Fruit fly (Drosophila melanogaster) whole organism, embryonic: Measurements from ENCODE around the gene CG3123.

ENCODE experiments used
- ATbp ChIP-seq: fragments of 200-800 bp; sonication (Bioruptor generic); optimal IDR thresholded peaks from 2 replicates; lab custom pipeline; 2017; ENCODE audit warnings: missing biosample characterization, mild to moderate bottlenecking, missing genetic modification characterization, missing genetic modification reagents
- Ada2b ChIP-seq: fragments of 200-800 bp; sonication (Bioruptor generic); IDR thresholded peaks from 2 replicates; pipeline ENCODE4 v1.3.6; 2022; ENCODE audit warnings: missing biosample characterization, missing genetic modification characterization
- CG10147 ChIP-seq: fragments of 200-800 bp; sonication (Bioruptor generic); optimal IDR thresholded peaks from 2 replicates; lab custom pipeline; 2019; ENCODE audit warnings: missing biosample characterization, mild to moderate bottlenecking, missing genetic modification characterization, moderate library complexity
- CG10431 ChIP-seq: fragments of 200-800 bp; sonication (Bioruptor generic); optimal IDR thresholded peaks from 3 replicates; lab custom pipeline; 2018; ENCODE audit warnings: missing biosample characterization, mild to moderate bottlenecking, missing genetic modification characterization
- CG11504 ChIP-seq: fragments of 200-800 bp; sonication (Bioruptor generic); optimal IDR thresholded peaks from 3 replicates; lab custom pipeline; 2019; ENCODE audit warnings: missing biosample characterization, mild to moderate bottlenecking, missing genetic modification characterization, moderate library complexity
- CG11695 ChIP-seq: fragments of 200-800 bp; sonication (Bioruptor generic); IDR thresholded peaks from 3 replicates; pipeline ENCODE4 v1.3.6; 2022; ENCODE audit warnings: missing biosample characterization, missing genetic modification characterization
- CG12155 ChIP-seq: fragments of 200-800 bp; sonication (Bioruptor generic); optimal IDR thresholded peaks from 3 replicates; lab custom pipeline; 2016; ENCODE audit warnings: missing biosample characterization, missing genetic modification characterization
- CG13894 ChIP-seq: fragments of 200-800 bp; sonication (Bioruptor generic); optimal IDR thresholded peaks from 3 replicates; lab custom pipeline; 2018; ENCODE audit warnings: missing biosample characterization, mild to moderate bottlenecking, missing genetic modification characterization, moderate library complexity
- CG1792 ChIP-seq: fragments of 200-800 bp; sonication (Bioruptor generic); optimal IDR thresholded peaks from 2 replicates; lab custom pipeline; 2016; ENCODE audit warnings: missing biosample characterization, missing genetic modification characterization
- CG2120 ChIP-seq: fragments of 200-800 bp; sonication (Bioruptor generic); optimal IDR thresholded peaks from 3 replicates; lab custom pipeline; 2016; ENCODE audit warnings: missing biosample characterization, missing genetic modification characterization
- CG2202 ChIP-seq: fragments of 200-800 bp; sonication (Bioruptor generic); optimal IDR thresholded peaks from 2 replicates; lab custom pipeline; 2018; ENCODE audit warnings: missing biosample characterization, mild to moderate bottlenecking, missing genetic modification characterization
- CG3163 ChIP-seq: fragments of 200-800 bp; sonication (Bioruptor generic); optimal IDR thresholded peaks from 3 replicates; lab custom pipeline; 2016; ENCODE audit warnings: missing biosample characterization, missing genetic modification characterization
- CG34224 ChIP-seq: fragments of 200-800 bp; sonication (Bioruptor generic); IDR thresholded peaks from 3 replicates; pipeline ENCODE4 v1.3.6; 2022; ENCODE audit warnings: missing biosample characterization, missing genetic modification characterization; ENCODE audit not compliant: partially characterized antibody
- CG34422 ChIP-seq: fragments of 200-800 bp; sonication (Bioruptor generic); IDR thresholded peaks from 3 replicates; pipeline ENCODE4 v1.3.6; 2022; ENCODE audit warnings: missing biosample characterization, missing genetic modification characterization
- CG42726 ChIP-seq: fragments of 200-800 bp; sonication (Bioruptor generic); IDR thresholded peaks from 2 replicates; pipeline ENCODE4 v1.3.6; 2022; ENCODE audit warnings: missing biosample characterization, missing genetic modification characterization; ENCODE audit not compliant: partially characterized antibody
- CG4404 ChIP-seq: fragments of 200-800 bp; sonication (Bioruptor generic); IDR thresholded peaks from 2 replicates; pipeline ENCODE4 v1.3.6; 2022; ENCODE audit warnings: missing biosample characterization, missing genetic modification characterization
- CG4707 ChIP-seq: fragments of 200-800 bp; sonication (Bioruptor generic); optimal IDR thresholded peaks from 2 replicates; lab custom pipeline; 2018; ENCODE audit warnings: missing biosample characterization, mild to moderate bottlenecking, missing genetic modification characterization, moderate library complexity
- CG4854 ChIP-seq: fragments of 200-800 bp; sonication (Bioruptor generic); optimal IDR thresholded peaks from 2 replicates; lab custom pipeline; 2016; ENCODE audit warnings: missing biosample characterization, missing genetic modification characterization, inconsistent platforms
- CG6813 ChIP-seq: fragments of 200-800 bp; sonication (Bioruptor generic); optimal IDR thresholded peaks from 2 replicates; lab custom pipeline; 2017; ENCODE audit warnings: missing biosample characterization, missing genetic modification characterization, mild to moderate bottlenecking, moderate library complexity, missing genetic modification reagents
- CG6854 ChIP-seq: fragments of 200-800 bp; sonication (Bioruptor generic); optimal IDR thresholded peaks from 3 replicates; lab custom pipeline; 2017; ENCODE audit warnings: missing biosample characterization, mild to moderate bottlenecking, missing genetic modification characterization
- CG7963 ChIP-seq: fragments of 200-800 bp; sonication (Bioruptor generic); IDR thresholded peaks from 3 replicates; pipeline ENCODE4 v1.3.6; 2022; ENCODE audit warnings: missing biosample characterization, missing genetic modification characterization; ENCODE audit not compliant: partially characterized antibody
- CG8281 ChIP-seq: fragments of 200-800 bp; sonication (Bioruptor generic); optimal IDR thresholded peaks from 2 replicates; lab custom pipeline; 2018; ENCODE audit warnings: missing biosample characterization, mild to moderate bottlenecking, missing genetic modification characterization, moderate library complexity
- Dek ChIP-seq: fragments of 200-800 bp; sonication (Bioruptor generic); optimal IDR thresholded peaks from 3 replicates; lab custom pipeline; 2019; ENCODE audit warnings: missing biosample characterization, mild to moderate bottlenecking, missing genetic modification characterization, moderate library complexity
- Dll ChIP-seq: fragments of 200-800 bp; sonication (Bioruptor generic); IDR thresholded peaks from 4 replicates; pipeline ENCODE4 v1.3.6; 2022; ENCODE audit warnings: missing biosample characterization, missing genetic modification characterization; ENCODE audit not compliant: partially characterized antibody
- Ets65A ChIP-seq: fragments of 200-800 bp; sonication (Bioruptor generic); peaks from one replicate; lab custom pipeline; 2016; ENCODE audit warnings: missing biosample characterization, missing genetic modification characterization
- Lhr ChIP-seq: fragments of 200-800 bp; sonication (Bioruptor generic); optimal IDR thresholded peaks from 3 replicates; lab custom pipeline; 2017; ENCODE audit warnings: mild to moderate bottlenecking, missing biosample characterization, missing genetic modification reagents, missing genetic modification characterization
- MTF-1 ChIP-seq: fragments of 200-800 bp; sonication (Bioruptor generic); optimal IDR thresholded peaks from 2 replicates; lab custom pipeline; 2018; ENCODE audit warnings: missing biosample characterization, mild to moderate bottlenecking, missing genetic modification characterization, borderline replicate concordance
- Max ChIP-seq: fragments of 200-800 bp; sonication (Bioruptor generic); optimal IDR thresholded peaks from 2 replicates; lab custom pipeline; 2016; ENCODE audit warnings: missing biosample characterization, mild to moderate bottlenecking, missing genetic modification characterization
- Oli ChIP-seq: fragments of 200-800 bp; sonication (Bioruptor generic); optimal IDR thresholded peaks from 2 replicates; lab custom pipeline; 2018; ENCODE audit warnings: missing biosample characterization, mild to moderate bottlenecking, missing genetic modification characterization, moderate library complexity
- Scr ChIP-seq: fragments of 200-800 bp; sonication (Bioruptor generic); IDR thresholded peaks from 2 replicates; pipeline ENCODE4 v1.3.6; 2022; ENCODE audit warnings: missing biosample characterization, missing genetic modification characterization; ENCODE audit not compliant: partially characterized antibody
- Usf ChIP-seq: fragments of 200-800 bp; sonication (Bioruptor generic); optimal IDR thresholded peaks from 2 replicates; lab custom pipeline; 2017; ENCODE audit warnings: missing genotype, missing biosample characterization, missing genetic modification characterization
- Xrp1 ChIP-seq: fragments of 200-800 bp; sonication (Bioruptor generic); IDR thresholded peaks from 2 replicates; pipeline ENCODE4 v1.3.6; 2022; ENCODE audit warnings: missing biosample characterization, missing genetic modification characterization
- bigmax ChIP-seq: fragments of 200-800 bp; sonication (Bioruptor generic); optimal IDR thresholded peaks from 2 replicates; lab custom pipeline; 2018; ENCODE audit warnings: missing biosample characterization, mild to moderate bottlenecking, missing genetic modification characterization
- dimm ChIP-seq: fragments of 200-800 bp; sonication (Bioruptor generic); IDR thresholded peaks from 2 replicates; pipeline ENCODE4 v1.3.6; 2022; ENCODE audit warnings: missing biosample characterization, missing genetic modification characterization
- dysf ChIP-seq: fragments of 200-800 bp; sonication (Bioruptor generic); IDR thresholded peaks from 3 replicates; pipeline ENCODE4 v1.3.6; 2022; ENCODE audit warnings: missing biosample characterization, missing genetic modification characterization
- emc ChIP-seq: fragments of 200-800 bp; sonication (Bioruptor generic); optimal IDR thresholded peaks from 2 replicates; lab custom pipeline; 2016; ENCODE audit warnings: missing biosample characterization, missing genetic modification characterization
- gcm2 ChIP-seq: fragments of 200-800 bp; sonication (Bioruptor generic); optimal IDR thresholded peaks from 2 replicates; lab custom pipeline; 2016; ENCODE audit warnings: missing biosample characterization, missing genetic modification characterization
- nerfin-1 ChIP-seq: fragments of 200-800 bp; sonication (Bioruptor generic); optimal IDR thresholded peaks from 3 replicates; lab custom pipeline; 2019; ENCODE audit warnings: missing biosample characterization, mild to moderate bottlenecking, missing genetic modification characterization, moderate library complexity
- org-1 ChIP-seq: fragments of 200-800 bp; sonication (Bioruptor generic); optimal IDR thresholded peaks from 2 replicates; lab custom pipeline; 2017; ENCODE audit warnings: missing biosample characterization, missing genetic modification characterization
- otp ChIP-seq: fragments of 200-800 bp; sonication (Bioruptor generic); IDR thresholded peaks from 3 replicates; pipeline ENCODE4, ENCODE4 v1.3.6; 2022; ENCODE audit warnings: missing biosample characterization, missing genetic modification characterization
- pnt ChIP-seq: fragments of 200-800 bp; sonication (Bioruptor generic); optimal IDR thresholded peaks from 3 replicates; lab custom pipeline; 2016; ENCODE audit warnings: missing biosample characterization, missing genetic modification characterization
- repo ChIP-seq: fragments of 200-800 bp; sonication (Bioruptor generic); optimal IDR thresholded peaks from 2 replicates; lab custom pipeline; 2016; ENCODE audit warnings: missing biosample characterization, missing genetic modification characterization
- tio ChIP-seq: fragments of 200-800 bp; sonication (Bioruptor generic); optimal IDR thresholded peaks from 2 replicates; lab custom pipeline; 2017; ENCODE audit warnings: missing biosample characterization, missing genetic modification characterization, inconsistent platforms
- unc-4 ChIP-seq: fragments of 200-800 bp; sonication (Bioruptor generic); IDR thresholded peaks from 2 replicates; pipeline ENCODE4 v1.3.6; 2022; ENCODE audit warnings: missing biosample characterization, missing genetic modification characterization; ENCODE audit not compliant: partially characterized antibody
- wor ChIP-seq: fragments of 200-800 bp; sonication (Bioruptor generic); IDR thresholded peaks from 2 replicates; pipeline ENCODE4 v1.3.6; 2022; ENCODE audit warnings: missing biosample characterization, missing genetic modification characterization

CG3123 gene

DNA sequence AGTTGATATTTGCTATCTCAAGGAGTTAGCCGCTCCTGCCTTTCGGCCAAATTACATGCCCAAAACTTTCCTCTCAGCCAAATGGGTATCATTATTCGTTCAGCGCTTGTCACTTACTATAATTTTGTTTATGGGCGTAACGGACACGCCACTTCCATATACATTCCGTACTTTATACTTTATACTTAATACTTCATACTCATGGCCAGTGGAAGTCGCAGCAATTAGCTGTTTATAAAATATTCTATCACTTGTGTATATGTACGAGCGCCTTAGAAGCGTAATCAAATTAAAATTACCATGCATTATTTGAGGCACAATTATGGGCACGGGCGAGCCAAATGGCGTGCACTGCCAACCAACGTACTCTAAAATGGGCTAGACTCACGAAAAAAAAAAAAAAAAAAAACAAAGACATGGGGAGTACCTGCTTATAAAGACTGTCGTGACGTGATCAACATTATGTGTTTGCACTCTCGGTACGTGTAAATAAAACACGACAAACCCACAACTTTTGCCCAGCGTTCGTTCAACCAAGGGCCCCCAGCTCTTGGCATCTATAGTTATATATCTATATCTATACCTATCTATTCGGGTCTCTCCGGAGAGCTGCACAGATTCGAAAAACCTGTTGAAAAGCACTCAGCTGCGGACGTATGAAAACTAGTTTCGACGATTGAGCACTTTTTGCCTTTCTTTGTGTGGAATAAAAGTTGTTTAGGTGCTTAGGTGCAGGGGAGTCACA, 36.0 kb upstream of the CG3123 start (continued):
- peak; percentile 37 for TF ChIP-seq ATbp (GFP tag; lab: Kevin White, UChicago)
- peak; percentile 39; the same call in 1 of the 2 replicates for TF ChIP-seq Xrp1 (GFP tag; lab: Robert Waterston, UW)
- TF ChIP-seq Oli (tag; lab: Kevin White, UChicago), result no peak
- no peak for TF ChIP-seq Scr (GFP tag; lab: Robert Waterston, UW)
- no peak for TF ChIP-seq gcm2 (GFP tag; lab: Kevin White, UChicago)
- TF ChIP-seq CG12155 (GFP tag; lab: Kevin White, UChicago), result no peak
- TF ChIP-seq MTF-1 (GFP tag; lab: Kevin White, UChicago), result peak; percentile 56
- TF ChIP-seq CG2120 (GFP tag; lab: Kevin White, UChicago), result no peak
- no peak for TF ChIP-seq Usf (GFP tag; lab: Kevin White, UChicago)
- peak; percentile 99 for TF ChIP-seq CG13894
- no peak for TF ChIP-seq CG11504 (tag; lab: Kevin White, UChicago)
- TF ChIP-seq CG10147 (GFP tag; lab: Kevin White, UChicago), result no peak
- TF ChIP-seq otp (GFP tag; lab: Robert Waterston, UW), result 0 out of 3 replicates have a peak, but pooled peaks have one; percentile 30
- TF ChIP-seq CG3163 (GFP tag; lab: Kevin White, UChicago), result no peak
- no peak for TF ChIP-seq nerfin-1 (tag; lab: Kevin White, UChicago)
- TF ChIP-seq CG6813 (GFP tag; lab: Kevin White, UChicago), result peak; percentile 64
- TF ChIP-seq Dll (GFP tag; lab: Robert Waterston, UW), result peak; percentile 36; the same call in 1 of the 4 replicates
- TF ChIP-seq Max (GFP tag; lab: Kevin White, UChicago), result no peak
- TF ChIP-seq Ada2b (GFP tag; lab: Robert Waterston, UW), result no peak

DNA sequence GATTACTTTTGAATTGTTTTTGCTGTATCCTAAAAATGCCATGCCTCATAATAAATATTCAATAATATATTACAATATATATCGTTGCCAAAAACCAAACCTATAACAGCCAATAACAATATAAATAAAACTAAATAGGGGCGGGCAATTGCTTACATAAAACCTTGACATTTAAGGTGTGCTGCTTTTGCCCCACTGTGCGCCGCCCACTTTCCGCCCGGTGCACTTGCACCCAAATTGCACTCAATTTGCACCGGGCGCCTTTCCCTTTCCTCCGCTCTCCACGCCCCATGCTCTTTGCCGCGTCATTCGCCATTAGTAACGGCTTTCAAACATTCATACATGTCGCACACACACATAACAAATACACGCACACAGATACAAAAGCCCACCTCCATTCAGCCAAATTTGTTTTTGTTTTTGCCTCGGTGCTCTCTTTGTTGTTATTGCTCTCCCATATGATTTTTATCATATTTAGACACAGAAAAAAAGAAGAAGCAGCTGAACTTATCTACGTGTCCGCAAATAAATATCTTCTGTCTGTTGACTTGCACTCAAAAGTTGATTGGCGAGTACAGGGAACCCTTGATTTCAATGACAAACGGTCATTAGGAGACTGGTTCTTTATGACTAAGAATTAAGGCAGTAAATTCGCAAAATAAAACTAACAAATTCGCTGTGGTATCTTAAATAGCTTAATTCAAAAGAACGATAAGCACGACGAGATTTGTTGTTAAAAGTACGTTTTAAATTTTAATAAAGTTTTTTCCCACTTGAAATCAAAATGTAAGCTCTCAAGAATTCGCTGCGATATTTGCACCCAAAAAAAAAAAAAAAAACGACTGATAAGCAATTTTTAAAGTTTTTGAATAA, 32.8 kb upstream of the CG3123 start:
- TF ChIP-seq dysf (GFP tag; lab: Robert Waterston, UW), result 0 out of 3 replicates have a peak, but pooled peaks have one; percentile 40
- no peak for TF ChIP-seq emc (GFP tag; lab: Kevin White, UChicago)
- TF ChIP-seq wor (GFP tag; lab: Robert Waterston, UW), result no peak
- no peak for TF ChIP-seq pnt
- peak; percentile 35 for TF ChIP-seq Ets65A (GFP tag; lab: Kevin White, UChicago)
- TF ChIP-seq unc-4 (GFP tag; lab: Robert Waterston, UW), result no peak
- no peak for TF ChIP-seq bigmax (GFP tag; lab: Kevin White, UChicago)
- TF ChIP-seq dimm (GFP tag; lab: Robert Waterston, UW), result no peak
- no peak for TF ChIP-seq CG2202 (tag; lab: Kevin White, UChicago)
- peak; percentile 11 for TF ChIP-seq Dek (tag; lab: Kevin White, UChicago)
- TF ChIP-seq CG34224 (GFP tag; lab: Robert Waterston, UW), result no peak
- 0 out of 2 replicates have a peak, but pooled peaks have one; percentile 18 for TF ChIP-seq CG42726 (GFP tag; lab: Robert Waterston, UW)
- TF ChIP-seq CG11695 (GFP tag; lab: Robert Waterston, UW), result peak; percentile 48; the same call in 2 of the 3 replicates
- TF ChIP-seq CG1792, result no peak
- no peak for TF ChIP-seq org-1
- TF ChIP-seq CG4854, result no peak
- no peak for TF ChIP-seq CG34422
- TF ChIP-seq CG4404 (GFP tag; lab: Robert Waterston, UW), result no peak
- TF ChIP-seq CG4707, result no peak
- no peak for TF ChIP-seq CG10431
- no peak for TF ChIP-seq Lhr (GFP tag; lab: Kevin White, UChicago)
- TF ChIP-seq repo (GFP tag; lab: Kevin White, UChicago), result no peak
- no peak for TF ChIP-seq CG12155 (GFP tag; lab: Kevin White, UChicago)
- TF ChIP-seq CG6854 (GFP tag; lab: Kevin White, UChicago), result peak; percentile 3
- no peak for TF ChIP-seq tio (GFP tag; lab: Kevin White, UChicago)
- TF ChIP-seq CG7963, result no peak
- no peak for TF ChIP-seq CG8281 (tag; lab: Kevin White, UChicago)
